Worm (Caenorhabditis elegans): ENCODE measurements around the gene lgc-1.
A peak's percentile ranks its signal among the peaks of the same experiment; 100 is the strongest.

DNA sequence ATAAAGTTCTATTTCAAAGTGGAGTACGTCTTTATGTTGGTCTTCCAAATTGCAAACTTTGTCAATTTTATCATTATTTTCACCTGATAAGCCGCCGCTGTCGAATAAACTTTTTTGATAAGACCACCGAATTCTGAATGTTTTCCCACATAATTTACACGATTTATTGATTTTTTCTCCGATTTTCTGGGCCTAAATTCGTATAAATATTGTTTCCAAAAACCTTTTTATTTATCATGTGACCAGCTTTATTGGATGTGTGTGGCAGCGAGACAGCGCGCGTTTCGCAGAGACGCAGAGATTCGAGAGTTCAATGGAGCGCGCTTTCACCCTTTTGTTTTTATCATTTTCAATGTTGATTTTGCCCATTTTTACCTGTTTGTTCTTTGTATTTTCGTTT, 8.2 kb downstream of the lgc-1 start:
- TF ChIP-seq F13H6.1 (tag; optimal IDR thresholded peaks at IDR 0.05) (no peak), fax-1 (tag; optimal IDR thresholded peaks at IDR 0.05) (no peak), ama-1 (optimal IDR thresholded peaks at IDR 0.05) (no peak), pha-4 (tag; optimal IDR thresholded peaks at IDR 0.05) (no peak), ceh-48 (tag; optimal IDR thresholded peaks at IDR 0.05) (peak; percentile 33), nfya-1 (tag; optimal IDR thresholded peaks at IDR 0.05) (peak; percentile 42), fkh-10 (GFP tag; optimal IDR thresholded peaks at IDR 0.05) (no peak), pag-3 (tag; optimal IDR thresholded peaks at IDR 0.05; ENCODE audit: borderline replicate concordance) (no peak), nhr-11 (tag; optimal IDR thresholded peaks at IDR 0.05) (no peak), unc-42 (tag; optimal IDR thresholded peaks at IDR 0.05) (peak; percentile 69), tbx-7 (tag; optimal IDR thresholded peaks at IDR 0.05) (no peak)

Measured in whole organism, late embryonic.